Worm (Caenorhabditis elegans): Measurements from ENCODE around the gene D2096.5.

D2096.5 gene

DNA sequence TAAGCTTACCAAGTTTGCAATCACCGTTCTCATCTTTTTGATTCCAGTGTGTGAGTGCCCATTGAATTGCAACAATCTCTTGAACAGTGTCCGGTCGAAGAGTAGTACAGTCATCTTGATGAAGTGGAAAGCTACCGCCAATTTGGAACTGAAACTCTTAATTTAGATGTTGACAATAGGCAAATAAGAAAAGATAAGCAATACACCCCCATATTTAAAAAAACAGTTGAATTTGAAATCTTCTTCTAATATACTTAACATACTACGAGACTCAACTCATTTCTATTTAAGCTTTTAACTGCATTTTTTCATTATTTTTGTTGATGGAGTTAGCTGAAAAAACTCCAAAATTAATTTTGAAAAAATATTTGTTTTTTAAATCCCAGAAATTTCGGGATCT, 47.5 kb downstream of the D2096.5 start:
- TF ChIP-seq lin-38 (GFP tag; IDR thresholded peaks at IDR 0.05) = no peak
- TF ChIP-seq aha-1 (tag) = peak; percentile 79
- TF ChIP-seq tag-97 (GFP tag; IDR thresholded peaks at IDR 0.05) = no peak
- no peak for TF ChIP-seq unc-39 (tag; optimal IDR thresholded peaks at IDR 0.05)
- TF ChIP-seq jun-1 (tag; optimal IDR thresholded peaks at IDR 0.05) = no peak
- TF ChIP-seq mxl-2 (GFP tag; conservative IDR thresholded peaks at IDR 0.05) = no peak
- no peak for TF ChIP-seq sdz-12 (GFP tag; optimal IDR thresholded peaks at IDR 0.05)
- no peak for TF ChIP-seq zip-2 (tag; optimal IDR thresholded peaks at IDR 0.05)
- TF ChIP-seq nhr-48 (tag; optimal IDR thresholded peaks at IDR 0.05) = no peak
